Fruit fly (Drosophila melanogaster): ENCODE data around the gene CG31441.

Gene CG31441

DNA sequence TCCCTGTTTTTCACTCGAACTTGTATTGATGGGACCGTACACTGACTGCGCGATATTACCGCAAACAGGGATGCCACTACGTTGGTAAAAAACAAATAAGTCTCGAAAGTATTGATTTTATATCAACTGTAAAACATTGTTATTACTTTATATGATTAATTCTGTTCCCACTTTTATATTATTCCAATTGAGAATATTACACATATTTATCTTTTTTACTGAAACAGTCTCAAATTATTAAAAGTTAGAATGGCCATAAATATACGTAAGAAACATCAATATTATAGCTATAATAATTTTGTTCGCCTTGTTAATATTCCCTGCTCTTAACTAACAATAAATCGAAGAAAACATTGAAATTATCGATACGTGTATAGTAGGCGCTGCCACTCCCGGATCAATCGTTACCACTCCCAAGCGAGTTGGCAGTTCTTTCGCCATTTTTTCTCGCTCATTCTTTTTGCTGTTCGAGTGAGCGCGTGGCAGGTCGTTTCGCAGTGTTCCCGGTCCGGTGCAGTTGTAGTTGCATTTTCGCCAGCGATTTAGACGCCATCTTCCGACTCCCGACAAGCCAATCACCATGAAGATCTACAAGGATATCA, 26.2 kb upstream of the CG31441 start, which contains the start of the genes SdhC and Tctp (continued):
- peak; percentile 72 for TF ChIP-seq nmo (GFP tag; optimal IDR thresholded peaks at IDR 0.05)
- TF ChIP-seq chinmo (GFP tag; IDR thresholded peaks at IDR 0.05; ENCODE audit: partially characterized antibody) = no peak
- TF ChIP-seq nerfin-2 (GFP tag; IDR thresholded peaks at IDR 0.05; ENCODE audit: partially characterized antibody) = no peak
- peak; percentile 9 for TF ChIP-seq nerfin-1 (tag; optimal IDR thresholded peaks at IDR 0.05)
- TF ChIP-seq Fer1 (GFP tag; optimal IDR thresholded peaks at IDR 0.05) = peak; percentile 50
- peak; percentile 7 for TF ChIP-seq Dip3 (GFP tag; optimal IDR thresholded peaks at IDR 0.05)
- TF ChIP-seq CG6791 (GFP tag; IDR thresholded peaks at IDR 0.05; ENCODE audit: partially characterized antibody) = peak; percentile 62
- no peak for TF ChIP-seq psq (GFP tag; optimal IDR thresholded peaks at IDR 0.05)
- no peak for TF ChIP-seq CG17328 (GFP tag; IDR thresholded peaks at IDR 0.05)

DNA sequence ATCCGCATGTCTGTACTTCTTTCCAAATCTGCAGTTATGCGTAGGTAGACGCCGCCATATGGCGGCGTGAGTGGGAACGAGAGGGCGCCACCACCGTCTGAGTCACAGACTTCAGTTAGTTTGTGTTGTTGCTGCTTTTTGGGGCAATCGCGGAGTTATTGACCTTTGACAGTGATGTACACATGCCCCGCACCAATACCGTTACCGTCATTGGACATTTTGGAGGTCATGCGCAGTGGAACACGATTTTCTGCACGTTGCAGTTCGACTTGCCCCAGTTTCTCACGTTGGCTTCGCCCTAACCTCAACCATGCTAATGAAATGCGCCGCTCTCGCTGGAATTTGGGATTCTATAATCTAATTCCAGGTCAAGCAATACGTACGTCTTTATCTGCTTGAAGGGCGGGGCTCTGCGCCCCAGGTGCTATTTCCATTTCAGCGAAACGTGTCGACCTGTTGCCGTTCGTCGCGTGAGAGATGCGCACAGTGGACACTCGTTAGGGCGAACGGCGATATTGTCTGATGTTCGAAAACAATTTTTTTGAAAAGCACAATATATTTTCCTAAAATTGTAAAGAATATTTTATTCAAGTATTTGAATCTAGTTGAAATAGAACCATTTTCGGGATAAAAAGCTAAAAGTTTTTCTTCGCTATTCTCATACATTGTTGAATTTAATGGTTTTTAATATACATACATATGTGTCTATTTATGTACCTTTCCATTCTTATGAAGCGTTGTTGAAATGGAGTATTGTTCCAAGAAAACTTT, 24.6 kb upstream of the CG31441 start:
- TF ChIP-seq Dip2 (GFP tag; IDR thresholded peaks at IDR 0.05) = no peak
- no peak for TF ChIP-seq Jarid2 (GFP tag; optimal IDR thresholded peaks at IDR 0.05)
- peak; percentile 58 for TF ChIP-seq CG12071 (GFP tag; optimal IDR thresholded peaks at IDR 0.05)
- peak; percentile 71 for TF ChIP-seq CG4424 (GFP tag; optimal IDR thresholded peaks at IDR 0.05)
- TF ChIP-seq repo (GFP tag; optimal IDR thresholded peaks at IDR 0.05) = peak; percentile 51
- peak; percentile 64 for TF ChIP-seq Dek (tag; optimal IDR thresholded peaks at IDR 0.05)
- peak; percentile 36 for TF ChIP-seq CG3838 (GFP tag; optimal IDR thresholded peaks at IDR 0.05)
- TF ChIP-seq NfI (GFP tag; optimal IDR thresholded peaks at IDR 0.05) = peak; percentile 73
- 0 out of 3 replicates have a peak, but pooled peaks have one; percentile 41 for TF ChIP-seq CG6791 (GFP tag; IDR thresholded peaks at IDR 0.05; ENCODE audit: partially characterized antibody)
- TF ChIP-seq mam (GFP tag; optimal IDR thresholded peaks at IDR 0.05) = peak; percentile 87
- peak; percentile 56 for TF ChIP-seq CHES-1-like (GFP tag; optimal IDR thresholded peaks at IDR 0.05)
- TF ChIP-seq Nf-YB (GFP tag; optimal IDR thresholded peaks at IDR 0.05) = peak; percentile 9
- TF ChIP-seq chm (GFP tag; IDR thresholded peaks at IDR 0.05) = peak; percentile 44; the same call in 1 of the 2 replicates
- peak; percentile 48 for TF ChIP-seq NC2β (GFP tag; optimal IDR thresholded peaks at IDR 0.05)
- TF ChIP-seq CG7372 (GFP tag; IDR thresholded peaks at IDR 0.05) = peak; percentile 55; the same call in 1 of the 2 replicates
- no peak for TF ChIP-seq CG2129 (GFP tag; IDR thresholded peaks at IDR 0.05; ENCODE audit: partially characterized antibody)
- peak; percentile 70 for TF ChIP-seq CG14667 (GFP tag; IDR thresholded peaks at IDR 0.05)
- peak; percentile 39; the same call in 1 of the 2 replicates for TF ChIP-seq ap (GFP tag; IDR thresholded peaks at IDR 0.05)
- TF ChIP-seq CG10274 (GFP tag; optimal IDR thresholded peaks at IDR 0.05) = peak; percentile 33
- TF ChIP-seq slou (GFP tag; optimal IDR thresholded peaks at IDR 0.05) = peak; percentile 57
- TF ChIP-seq CG10147 (GFP tag; optimal IDR thresholded peaks at IDR 0.05) = peak; percentile 53
- peak; percentile 43 for TF ChIP-seq CG8388 (GFP tag; optimal IDR thresholded peaks at IDR 0.05)
- peak; percentile 91 for TF ChIP-seq Rfx (GFP tag; IDR thresholded peaks at IDR 0.05)
- TF ChIP-seq TFAM (GFP tag; optimal IDR thresholded peaks at IDR 0.05) = no peak
- TF ChIP-seq tup (GFP tag; optimal IDR thresholded peaks at IDR 0.05) = no peak
- TF ChIP-seq CG11398 (GFP tag; optimal IDR thresholded peaks at IDR 0.05) = peak; percentile 28
- no peak for TF ChIP-seq h (optimal IDR thresholded peaks at IDR 0.05)
- peak; percentile 56 for TF ChIP-seq CG1233 (GFP tag; optimal IDR thresholded peaks at IDR 0.05)
- peak; percentile 33; the same call in 1 of the 2 replicates for TF ChIP-seq gt (GFP tag; IDR thresholded peaks at IDR 0.05)
- TF ChIP-seq CG3065 (GFP tag; optimal IDR thresholded peaks at IDR 0.05) = peak; percentile 55
- peak; percentile 88 for TF ChIP-seq CG30403 (GFP tag; optimal IDR thresholded peaks at IDR 0.05)
- peak; percentile 33 for TF ChIP-seq CG17568 (GFP tag; optimal IDR thresholded peaks at IDR 0.05)
- peak; percentile 52 for TF ChIP-seq CG6765 (GFP tag; optimal IDR thresholded peaks at IDR 0.05)
- peak; percentile 1 for TF ChIP-seq nom (GFP tag; optimal IDR thresholded peaks at IDR 0.05)
- peak; percentile 96 for TF ChIP-seq cwo (GFP tag; optimal IDR thresholded peaks at IDR 0.05)
- TF ChIP-seq stc (GFP tag; IDR thresholded peaks at IDR 0.05) = peak; percentile 67
- TF ChIP-seq mirr (GFP tag; optimal IDR thresholded peaks at IDR 0.05) = peak; percentile 68
- no peak for TF ChIP-seq gce (GFP tag; IDR thresholded peaks at IDR 0.05)
- TF ChIP-seq Bteb2 (GFP tag; optimal IDR thresholded peaks at IDR 0.05) = peak; percentile 67

Measured in whole organism, embryonic.